Worm (Caenorhabditis elegans) whole organism, young adult: Measurements from ENCODE around the gene Y45F10B.13.

ENCODE experiments used
- B0336.3 ChIP-seq: fragments of 200-800 bp; sonication (Bioruptor generic); IDR thresholded peaks from 2 replicates; pipeline ENCODE4 v1.3.6; 2022; ENCODE audit warnings: missing genetic modification characterization, missing compliant biosample characterization
- F23B12.7 ChIP-seq: sonication (generic microtip); optimal IDR thresholded peaks from 2 replicates; lab custom pipeline; 2017; ENCODE audit warnings: missing genetic modification characterization, mild to moderate bottlenecking, missing compliant biosample characterization, antibody characterized with exemption, moderate library complexity; ENCODE audit not compliant: insufficient read depth
- Y56A3A.18 ChIP-seq: fragments of 200-800 bp; sonication (Bioruptor generic); IDR thresholded peaks from 2 replicates; pipeline ENCODE4 v1.3.6; 2022; ENCODE audit warnings: missing genetic modification reagents, missing genetic modification characterization, missing compliant biosample characterization
- atf-7 ChIP-seq: sonication (generic microtip); optimal IDR thresholded peaks from 2 replicates; lab custom pipeline; 2017; ENCODE audit warnings: mild to moderate bottlenecking, missing genetic modification characterization, missing compliant biosample characterization
- fkh-3 ChIP-seq: sonication (generic microtip); optimal IDR thresholded peaks from 2 replicates; lab custom pipeline; 2016; ENCODE audit warnings: mild to moderate bottlenecking, missing genetic modification characterization, missing compliant biosample characterization
- hlh-12 ChIP-seq: sonication (generic microtip); optimal IDR thresholded peaks from 2 replicates; lab custom pipeline; 2016; ENCODE audit warnings: missing genetic modification characterization, missing compliant biosample characterization
- nfya-1 ChIP-seq: sonication (generic microtip); optimal IDR thresholded peaks from 2 replicates; lab custom pipeline; 2017; ENCODE audit warnings: antibody characterized with exemption, missing compliant biosample characterization, missing genetic modification characterization, borderline replicate concordance; ENCODE audit not compliant: insufficient read depth
- nhr-90 ChIP-seq: sonication (generic microtip); optimal IDR thresholded peaks from 2 replicates; lab custom pipeline; 2016; ENCODE audit warnings: missing genotype, mild to moderate bottlenecking, missing genetic modification characterization, missing compliant biosample characterization
- tbx-9 ChIP-seq: sonication (generic microtip); optimal IDR thresholded peaks from 2 replicates; lab custom pipeline; 2016; ENCODE audit warnings: borderline replicate concordance, missing genetic modification characterization, inconsistent platforms, missing compliant biosample characterization
- unc-130 ChIP-seq: sonication (generic microtip); optimal IDR thresholded peaks from 2 replicates; lab custom pipeline; 2016; ENCODE audit warnings: missing genetic modification reagents, missing genetic modification characterization, missing compliant biosample characterization

DNA sequence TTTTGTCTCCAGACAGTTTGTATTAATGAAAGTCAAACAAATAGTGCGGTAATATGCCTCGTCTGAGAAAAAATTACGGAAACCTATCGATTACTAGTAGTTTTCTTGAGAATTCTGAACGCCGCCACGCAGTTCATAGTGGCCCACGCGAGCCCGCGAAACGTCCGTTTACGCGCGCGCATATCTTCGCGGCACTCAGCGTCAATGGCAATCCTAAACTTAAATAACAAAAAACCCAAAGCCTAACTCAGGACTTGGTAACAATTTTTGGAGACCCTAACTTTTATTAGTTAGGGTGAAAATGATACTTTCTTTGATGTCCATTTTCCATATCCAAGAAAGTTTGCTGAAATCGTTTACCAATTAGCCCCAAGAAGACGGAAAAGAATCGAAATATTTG, 39.9 kb upstream of the Y45F10B.13 start:
- no peak for TF ChIP-seq F23B12.7 (tag; lab: Kevin White, UChicago)
- TF ChIP-seq tbx-9 = no peak
- TF ChIP-seq hlh-12 = no peak
- no peak for TF ChIP-seq fkh-3 (tag; lab: Kevin White, UChicago)
- no peak for TF ChIP-seq unc-130
- TF ChIP-seq nhr-90 (tag; lab: Kevin White, UChicago) = no peak
- TF ChIP-seq Y56A3A.18 (GFP tag; lab: Robert Waterston, UW) = no peak
- no peak for TF ChIP-seq atf-7 (tag; lab: Kevin White, UChicago)
- TF ChIP-seq nfya-1 (tag; lab: Kevin White, UChicago) = no peak
- no peak for TF ChIP-seq B0336.3 (GFP tag; lab: Robert Waterston, UW)
